Fruit fly (Drosophila melanogaster) whole organism, embryonic: ENCODE measurements around the gene Cp190.
A peak's percentile ranks its signal among the peaks of the same experiment; 100 is the strongest.

Source experiments
- B-H2 ChIP-seq: fragments of 200-800 bp; sonication (Bioruptor generic); optimal IDR thresholded peaks from 2 replicates; lab custom pipeline; 2018; ENCODE audit warnings: missing biosample characterization, mild to moderate bottlenecking, missing genetic modification characterization
- CG10321 ChIP-seq: fragments of 200-800 bp; sonication (Bioruptor generic); IDR thresholded peaks from 2 replicates; pipeline ENCODE4 v1.3.6; 2022; ENCODE audit warnings: missing biosample characterization, missing genetic modification characterization
- CG11093 ChIP-seq: fragments of 200-800 bp; sonication (Bioruptor generic); IDR thresholded peaks from 3 replicates; pipeline ENCODE4 v1.3.6; 2022; ENCODE audit warnings: missing biosample characterization, missing genetic modification characterization
- CG11696 ChIP-seq: fragments of 200-800 bp; sonication (Bioruptor generic); IDR thresholded peaks from 2 replicates; pipeline ENCODE4 v1.3.6; 2022; ENCODE audit warnings: missing biosample characterization, missing genetic modification characterization
- CG15479 ChIP-seq: fragments of 200-800 bp; sonication (Bioruptor generic); optimal IDR thresholded peaks from 3 replicates; lab custom pipeline; 2019; ENCODE audit warnings: missing biosample characterization, mild to moderate bottlenecking, missing genetic modification characterization, moderate library complexity
- CG16779 ChIP-seq: fragments of 200-800 bp; sonication (Bioruptor generic); IDR thresholded peaks from 2 replicates; pipeline ENCODE4 v1.3.6; 2022; ENCODE audit warnings: missing biosample characterization, missing genetic modification characterization
- CG16813 ChIP-seq: fragments of 200-800 bp; sonication (Bioruptor generic); IDR thresholded peaks from 3 replicates; pipeline ENCODE4 v1.3.6; 2022; ENCODE audit warnings: missing biosample characterization, missing genetic modification characterization; ENCODE audit not compliant: partially characterized antibody
- CG17359 ChIP-seq: fragments of 200-800 bp; sonication (Bioruptor generic); optimal IDR thresholded peaks from 3 replicates; lab custom pipeline; 2018; ENCODE audit warnings: missing biosample characterization, mild to moderate bottlenecking, missing genetic modification characterization, moderate library complexity
- CG2875 ChIP-seq: fragments of 200-800 bp; sonication (Bioruptor generic); optimal IDR thresholded peaks from 2 replicates; lab custom pipeline; 2017; ENCODE audit warnings: missing biosample characterization, mild to moderate bottlenecking, missing genetic modification characterization, missing genetic modification reagents
- CG3281 ChIP-seq: fragments of 200-800 bp; sonication (Bioruptor generic); optimal IDR thresholded peaks from 3 replicates; lab custom pipeline; 2017; ENCODE audit warnings: missing biosample characterization, mild to moderate bottlenecking, missing genetic modification characterization
- CG4854 ChIP-seq: fragments of 200-800 bp; sonication (Bioruptor generic); optimal IDR thresholded peaks from 2 replicates; lab custom pipeline; 2016; ENCODE audit warnings: missing biosample characterization, missing genetic modification characterization, inconsistent platforms
- CG5180 ChIP-seq: fragments of 200-800 bp; sonication (Bioruptor generic); optimal IDR thresholded peaks from 3 replicates; lab custom pipeline; 2017; ENCODE audit warnings: missing biosample characterization, missing genetic modification characterization, mild to moderate bottlenecking, moderate library complexity, missing genetic modification reagents
- CG6683 ChIP-seq: fragments of 200-800 bp; sonication (Bioruptor generic); optimal IDR thresholded peaks from 2 replicates; lab custom pipeline; 2017; ENCODE audit warnings: missing biosample characterization, mild to moderate bottlenecking, missing genetic modification characterization, missing genetic modification reagents
- CG6813 ChIP-seq: fragments of 200-800 bp; sonication (Bioruptor generic); optimal IDR thresholded peaks from 2 replicates; lab custom pipeline; 2017; ENCODE audit warnings: missing biosample characterization, missing genetic modification characterization, mild to moderate bottlenecking, moderate library complexity, missing genetic modification reagents
- CG7271 ChIP-seq: fragments of 200-800 bp; sonication (Bioruptor generic); optimal IDR thresholded peaks from 2 replicates; lab custom pipeline; 2018; ENCODE audit warnings: missing biosample characterization, mild to moderate bottlenecking, missing genetic modification characterization, moderate library complexity
- CG7556 ChIP-seq: fragments of 200-800 bp; sonication (Bioruptor generic); optimal IDR thresholded peaks from 2 replicates; lab custom pipeline; 2017; ENCODE audit warnings: missing biosample characterization, mild to moderate bottlenecking, missing genetic modification characterization
- CG8924 ChIP-seq: fragments of 200-800 bp; optimal IDR thresholded peaks from 3 replicates; lab custom pipeline; 2019; ENCODE audit warnings: missing biosample characterization, mild to moderate bottlenecking, missing genetic modification characterization, moderate library complexity
- Dip2 ChIP-seq: fragments of 200-800 bp; sonication (Bioruptor generic); IDR thresholded peaks from 2 replicates; pipeline ENCODE4 v1.3.6; 2022; ENCODE audit warnings: missing biosample characterization, missing genetic modification characterization
- E2f1 ChIP-seq: fragments of 200-800 bp; sonication (Bioruptor generic); IDR thresholded peaks from 2 replicates; pipeline ENCODE4 v1.3.6; 2022; ENCODE audit warnings: missing biosample characterization, missing genetic modification characterization
- Eip74EF ChIP-seq, 2 experiments: fragments of 200-800 bp in 1 of 2; fragments of >200 bp in 1 of 2; sonication (Bioruptor generic) in 1 of 2; optimal IDR thresholded peaks; 2 replicates each; lab custom pipeline; 2017 to 2019; ENCODE audit warnings: missing biosample characterization in 2 of 2, missing genetic modification characterization in 2 of 2, mild to moderate bottlenecking in 1 of 2, moderate library complexity in 1 of 2
- Elba2 ChIP-seq: fragments of 200-800 bp; sonication (Bioruptor generic); optimal IDR thresholded peaks from 3 replicates; lab custom pipeline; 2016; ENCODE audit warnings: missing biosample characterization, missing genetic modification characterization
- Fer2 ChIP-seq: fragments of 200-800 bp; sonication (Bioruptor generic); optimal IDR thresholded peaks from 2 replicates; lab custom pipeline; 2018; ENCODE audit warnings: missing biosample characterization, mild to moderate bottlenecking, missing genetic modification characterization, moderate library complexity
- Hr3 ChIP-seq: fragments of 200-800 bp; sonication (Bioruptor generic); optimal IDR thresholded peaks from 3 replicates; lab custom pipeline; 2016; ENCODE audit warnings: missing biosample characterization, missing genetic modification characterization
- Mrtf ChIP-seq: fragments of 200-800 bp; sonication (Bioruptor generic); IDR thresholded peaks from 3 replicates; pipeline ENCODE4 v1.3.6; 2022; ENCODE audit warnings: missing biosample characterization, missing genetic modification characterization
- NfI ChIP-seq: fragments of 200-800 bp; sonication (Bioruptor generic); optimal IDR thresholded peaks from 3 replicates; lab custom pipeline; 2018; ENCODE audit warnings: missing biosample characterization, mild to moderate bottlenecking, missing genetic modification characterization, moderate library complexity
- PHDP ChIP-seq: fragments of 200-800 bp; sonication (Bioruptor generic); optimal IDR thresholded peaks from 3 replicates; lab custom pipeline; 2018; ENCODE audit warnings: missing biosample characterization, mild to moderate bottlenecking, missing genetic modification characterization, moderate library complexity
- Ravus ChIP-seq: fragments of 200-800 bp; sonication (Bioruptor generic); IDR thresholded peaks from 2 replicates; pipeline ENCODE4 v1.3.6; 2022; ENCODE audit warnings: missing biosample characterization, missing genetic modification characterization
- Stat92E ChIP-seq, 3 experiments: fragments of >200 bp in 2 of 3; fragments of 200-800 bp in 1 of 3; sonication (Bioruptor generic) in 1 of 3; optimal IDR thresholded peaks; 2 replicates each; lab custom pipeline; 2017 to 2019; ENCODE audit warnings: missing biosample characterization in 3 of 3, missing genetic modification characterization in 3 of 3, mild to moderate bottlenecking in 1 of 3, moderate library complexity in 1 of 3
- Trl ChIP-seq, 3 experiments: fragments of >200 bp in 2 of 3; fragments of 200-800 bp in 1 of 3; sonication (Bioruptor generic) in 1 of 3; optimal IDR thresholded peaks; 2 replicates in 1 of 3; 3 replicates in 2 of 3; lab custom pipeline; 2016 to 2017; ENCODE audit warnings: missing biosample characterization in 1 of 3, missing genetic modification characterization in 1 of 3
- YL-1 ChIP-seq: fragments of 200-800 bp; sonication (Bioruptor generic); optimal IDR thresholded peaks from 3 replicates; lab custom pipeline; 2017; ENCODE audit warnings: missing biosample characterization, mild to moderate bottlenecking, missing genetic modification characterization
- aop ChIP-seq: fragments of 200-800 bp; sonication (Bioruptor generic); IDR thresholded peaks from 2 replicates; pipeline ENCODE4 v1.3.6; 2022; ENCODE audit warnings: missing biosample characterization, missing genetic modification characterization
- br ChIP-seq: fragments of >200 bp; optimal IDR thresholded peaks from 2 replicates; lab custom pipeline; 2017
- cad ChIP-seq: fragments of >200 bp; optimal IDR thresholded peaks from 2 replicates; lab custom pipeline; 2017; ENCODE audit warnings: missing biosample characterization, missing genetic modification characterization
- chm ChIP-seq: fragments of 200-800 bp; sonication (Bioruptor generic); IDR thresholded peaks from 2 replicates; pipeline ENCODE4 v1.3.6; 2022; ENCODE audit warnings: missing biosample characterization, missing genetic modification characterization
- dmrt99B ChIP-seq: fragments of 200-800 bp; sonication (Bioruptor generic); optimal IDR thresholded peaks from 2 replicates; lab custom pipeline; 2018; ENCODE audit warnings: missing biosample characterization, mild to moderate bottlenecking, missing genetic modification characterization, moderate library complexity
- ems ChIP-seq: fragments of 200-800 bp; sonication (Bioruptor generic); optimal IDR thresholded peaks from 3 replicates; lab custom pipeline; 2016; ENCODE audit warnings: missing biosample characterization, missing genetic modification characterization
- exex ChIP-seq: fragments of 200-800 bp; sonication (Bioruptor generic); optimal IDR thresholded peaks from 4 replicates; lab custom pipeline; 2018; ENCODE audit warnings: missing biosample characterization, mild to moderate bottlenecking, missing genetic modification characterization, moderate library complexity
- grau ChIP-seq: fragments of 200-800 bp; optimal IDR thresholded peaks from 3 replicates; lab custom pipeline; 2019; ENCODE audit warnings: missing biosample characterization, mild to moderate bottlenecking, missing genetic modification characterization, moderate library complexity
- ham ChIP-seq: fragments of 200-800 bp; sonication (Bioruptor generic); IDR thresholded peaks from 2 replicates; pipeline ENCODE4 v1.3.6; 2022; ENCODE audit warnings: missing biosample characterization, missing genetic modification characterization
- hb ChIP-seq: fragments of 200-800 bp; sonication (Bioruptor generic); IDR thresholded peaks from 3 replicates; pipeline ENCODE4 v1.3.6; 2022; ENCODE audit warnings: missing biosample characterization, missing genetic modification characterization; ENCODE audit not compliant: partially characterized antibody
- kni ChIP-seq: fragments of 200-800 bp; sonication (Bioruptor generic); optimal IDR thresholded peaks from 3 replicates; lab custom pipeline; 2017; ENCODE audit warnings: mild to moderate bottlenecking, missing biosample characterization, missing genetic modification reagents, missing genetic modification characterization
- nerfin-1 ChIP-seq: fragments of 200-800 bp; sonication (Bioruptor generic); optimal IDR thresholded peaks from 3 replicates; lab custom pipeline; 2019; ENCODE audit warnings: missing biosample characterization, mild to moderate bottlenecking, missing genetic modification characterization, moderate library complexity
- p53 ChIP-seq: fragments of 200-800 bp; sonication (Bioruptor generic); optimal IDR thresholded peaks from 2 replicates; lab custom pipeline; 2016; ENCODE audit warnings: missing biosample characterization, missing genetic modification characterization
- pho ChIP-seq: fragments of 200-800 bp; sonication (Bioruptor generic); optimal IDR thresholded peaks from 2 replicates; lab custom pipeline; 2016; ENCODE audit warnings: missing biosample characterization, missing genetic modification characterization
- psq ChIP-seq: fragments of 200-800 bp; sonication (Bioruptor generic); optimal IDR thresholded peaks from 2 replicates; lab custom pipeline; 2017; ENCODE audit warnings: missing biosample characterization, missing genetic modification characterization
- sim ChIP-seq: fragments of 200-800 bp; sonication (Bioruptor generic); IDR thresholded peaks from 2 replicates; pipeline ENCODE4 v1.3.6; 2022; ENCODE audit warnings: missing biosample characterization, missing genetic modification characterization
- usp ChIP-seq: fragments of >200 bp; optimal IDR thresholded peaks from 2 replicates; lab custom pipeline; 2017; ENCODE audit warnings: missing biosample characterization, missing genetic modification characterization
- wor ChIP-seq: fragments of 200-800 bp; sonication (Bioruptor generic); IDR thresholded peaks from 2 replicates; pipeline ENCODE4 v1.3.6; 2022; ENCODE audit warnings: missing biosample characterization, missing genetic modification characterization

Gene Cp190

DNA sequence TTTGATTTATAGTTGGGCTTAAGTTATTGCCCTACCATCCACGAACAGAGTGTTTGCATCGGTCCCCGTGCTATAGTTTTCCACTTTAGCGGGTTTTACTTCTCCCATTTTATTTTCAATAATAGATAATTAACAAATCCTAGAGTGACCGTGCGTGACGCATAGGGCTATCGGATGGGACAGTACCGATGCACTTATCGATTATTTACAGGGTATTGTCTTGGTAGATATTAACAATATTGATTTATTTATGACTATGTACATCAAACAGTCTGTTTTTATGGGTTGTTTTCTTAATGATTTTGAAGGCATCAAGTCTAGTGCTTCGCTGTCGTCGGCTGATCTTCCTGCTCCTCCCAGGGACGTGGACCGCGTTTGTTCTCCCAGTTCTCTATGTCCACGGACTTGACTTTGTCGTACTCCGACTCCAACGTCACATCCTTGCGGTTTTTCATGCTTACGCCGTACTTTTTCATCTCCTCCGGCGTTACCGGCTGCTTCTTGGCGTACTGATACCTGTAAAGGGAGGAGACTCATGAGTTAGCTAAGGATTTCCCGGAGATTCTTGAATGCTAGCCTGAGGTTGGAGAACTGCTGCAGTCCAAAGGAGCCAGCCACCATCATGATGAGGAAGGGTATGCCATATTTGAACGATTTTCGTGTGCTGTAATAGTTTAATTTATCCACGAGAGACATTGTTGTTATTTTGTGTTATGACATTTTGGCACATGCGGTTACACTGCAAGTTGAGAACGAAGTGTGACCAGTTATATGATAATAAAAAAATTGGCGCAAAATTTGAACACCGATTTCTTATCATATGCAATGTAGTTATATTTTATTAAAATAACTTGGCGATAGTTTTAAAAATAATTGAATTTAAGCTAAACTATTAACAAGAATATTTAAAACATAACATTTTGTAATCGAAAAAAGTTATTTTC lies 3.2 kb upstream of the Cp190 start, which contains the start of the genes MRG15 and Tm1 (continued):
- TF ChIP-seq grau (tag; lab: Kevin White, UChicago) (no peak), Hr3 (no peak), chm (no peak), PHDP (tag; lab: Kevin White, UChicago) (no peak), br (lab: Kevin White, UChicago) (no peak), B-H2 (GFP tag; lab: Kevin White, UChicago) (no peak), CG6813 (GFP tag; lab: Kevin White, UChicago) (no peak), pho (GFP tag; lab: Kevin White, UChicago) (no peak), usp (GFP tag; lab: Kevin White, UChicago) (no peak), Dip2 (no peak), CG5180 (no peak), CG4854 (no peak), nerfin-1 (tag; lab: Kevin White, UChicago) (no peak), Ravus (no peak), NfI (no peak), YL-1 (GFP tag; lab: Kevin White, UChicago) (peak; percentile 50), aop (GFP tag; lab: Robert Waterston, UW) (no peak), CG16779 (GFP tag; lab: Robert Waterston, UW) (no peak), CG7271 (no peak), Trl (optimal IDR thresholded peaks at IDR 0.05; lab: Kevin White, UChicago) (no peak), Trl (GFP tag; optimal IDR thresholded peaks at IDR 0.05; lab: Kevin White, UChicago) (no peak), CG11093 (GFP tag; lab: Robert Waterston, UW) (no peak), p53 (GFP tag; lab: Kevin White, UChicago) (no peak), hb (GFP tag; lab: Robert Waterston, UW) (no peak), ems (GFP tag; lab: Kevin White, UChicago) (no peak), E2f1 (GFP tag; lab: Robert Waterston, UW) (no peak), Elba2 (GFP tag; lab: Kevin White, UChicago) (no peak), exex (tag; lab: Kevin White, UChicago) (peak; percentile 45), CG15479 (GFP tag; lab: Kevin White, UChicago) (no peak), CG11696 (GFP tag; lab: Robert Waterston, UW) (no peak), CG16813 (GFP tag; lab: Robert Waterston, UW) (peak; percentile 65), Mrtf (GFP tag; lab: Robert Waterston, UW) (no peak), CG8924 (tag; lab: Kevin White, UChicago) (peak; percentile 5), sim (GFP tag; lab: Robert Waterston, UW) (no peak), CG10321 (GFP tag; lab: Robert Waterston, UW) (no peak), CG3281 (GFP tag; lab: Kevin White, UChicago) (no peak), CG7556 (GFP tag; lab: Kevin White, UChicago) (no peak), CG17359 (tag; lab: Kevin White, UChicago) (no peak), CG2875 (GFP tag; lab: Kevin White, UChicago) (no peak), wor (GFP tag; lab: Robert Waterston, UW) (no peak), Fer2 (tag; lab: Kevin White, UChicago) (no peak), psq (no peak), kni (no peak), Stat92E (GFP tag; optimal IDR thresholded peaks at IDR 0.05; lab: Kevin White, UChicago) (no peak), dmrt99B (tag; lab: Kevin White, UChicago) (no peak), ham (GFP tag; lab: Robert Waterston, UW) (no peak), cad (GFP tag; lab: Kevin White, UChicago) (peak; percentile 55), CG6683 (GFP tag; lab: Kevin White, UChicago) (no peak), Eip74EF (GFP tag; optimal IDR thresholded peaks at IDR 0.05; lab: Kevin White, UChicago) (no peak)
